Fruit fly (Drosophila melanogaster): ENCODE measurements around the gene CG14989.

CG14989 gene

DNA sequence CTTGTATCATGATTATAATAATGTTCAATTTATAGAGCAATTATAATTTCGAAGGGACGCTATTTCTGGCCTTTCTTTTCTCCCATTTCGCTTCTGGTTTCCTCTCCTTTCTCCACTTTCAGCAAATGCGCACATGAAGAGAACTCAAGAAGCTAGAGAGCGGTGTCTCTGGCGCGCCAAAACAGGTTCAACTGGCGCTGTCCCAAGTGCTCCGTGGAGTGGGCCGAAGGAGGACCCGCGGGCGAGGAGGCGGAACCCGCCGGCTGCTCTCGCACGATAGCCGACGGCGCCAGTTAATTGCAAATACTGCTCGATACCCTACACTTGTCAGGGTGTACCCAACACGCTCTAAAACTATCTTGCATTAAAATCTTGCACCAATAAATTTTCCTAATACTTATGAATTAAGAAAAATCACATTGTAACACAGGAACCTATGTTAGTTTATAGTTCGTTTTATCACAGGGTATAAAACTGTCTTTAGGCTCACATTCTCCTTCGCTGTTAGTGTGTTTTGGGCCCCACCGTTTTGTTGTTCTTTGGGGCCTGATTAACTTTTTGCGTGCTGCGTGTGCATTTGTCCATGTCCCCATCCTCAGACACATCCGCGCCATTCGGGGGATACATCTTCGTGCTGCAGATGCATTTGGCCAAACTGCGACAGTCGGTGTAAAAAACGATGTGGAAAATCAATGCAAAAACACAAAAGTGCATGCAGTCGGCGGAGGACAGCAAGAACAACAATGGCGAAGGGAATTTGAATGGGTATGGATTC, 17.0 kb upstream of the CG14989 start (continued):
- peak; percentile 76 for TF ChIP-seq Dad (GFP tag; optimal IDR thresholded peaks at IDR 0.05)
- no peak for TF ChIP-seq CG15479 (GFP tag; optimal IDR thresholded peaks at IDR 0.05)
- TF ChIP-seq HLH54F (GFP tag; optimal IDR thresholded peaks at IDR 0.05): peak; percentile 87
- TF ChIP-seq otp (GFP tag; IDR thresholded peaks at IDR 0.05): peak; percentile 93
- peak; percentile 95 for TF ChIP-seq Ptx1 (GFP tag; IDR thresholded peaks at IDR 0.05)
- TF ChIP-seq CG16863 (GFP tag; optimal IDR thresholded peaks at IDR 0.05): peak; percentile 88
- peak; percentile 89 for TF ChIP-seq bcd (GFP tag; optimal IDR thresholded peaks at IDR 0.05)
- TF ChIP-seq YL-1 (GFP tag; optimal IDR thresholded peaks at IDR 0.05): no peak
- peak; percentile 20; the same call in 1 of the 2 replicates for TF ChIP-seq Dref (GFP tag; IDR thresholded peaks at IDR 0.05)
- TF ChIP-seq crp (GFP tag; optimal IDR thresholded peaks at IDR 0.05): peak in 1 of 2 experiments; percentile 24
- no peak for TF ChIP-seq bbx (GFP tag; IDR thresholded peaks at IDR 0.05; ENCODE audit: partially characterized antibody)
- peak; percentile 59 for TF ChIP-seq CG3995 (GFP tag; optimal IDR thresholded peaks at IDR 0.05)
- peak; percentile 84 for TF ChIP-seq CG10209 (GFP tag; optimal IDR thresholded peaks at IDR 0.05)
- TF ChIP-seq Hr78 (GFP tag; optimal IDR thresholded peaks at IDR 0.05): peak in 1 of 2 experiments; percentile 32
- peak; percentile 65 for TF ChIP-seq run (tag; optimal IDR thresholded peaks at IDR 0.05)
- peak; percentile 95 for TF ChIP-seq Atf6 (GFP tag; IDR thresholded peaks at IDR 0.05)
- peak; percentile 90 for TF ChIP-seq CG32767 (GFP tag; IDR thresholded peaks at IDR 0.05)
- TF ChIP-seq yki (optimal IDR thresholded peaks at IDR 0.05): no peak
- TF ChIP-seq Mes4 (GFP tag; optimal IDR thresholded peaks at IDR 0.05): peak; percentile 79
- no peak for TF ChIP-seq hkb (optimal IDR thresholded peaks at IDR 0.05)
- TF ChIP-seq hkb (GFP tag; IDR thresholded peaks at IDR 0.05): peak; percentile 94
- peak; percentile 72 for TF ChIP-seq CG9437 (GFP tag; optimal IDR thresholded peaks at IDR 0.05)
- peak; percentile 58 for TF ChIP-seq vfl (GFP tag; optimal IDR thresholded peaks at IDR 0.05)
- peak; percentile 89 for TF ChIP-seq CG12071 (GFP tag; optimal IDR thresholded peaks at IDR 0.05)
- TF ChIP-seq CG9727 (GFP tag; optimal IDR thresholded peaks at IDR 0.05): peak; percentile 84
- peak; percentile 74; the same call in 1 of the 2 replicates for TF ChIP-seq ham (GFP tag; IDR thresholded peaks at IDR 0.05)
- TF ChIP-seq knrl (GFP tag; IDR thresholded peaks at IDR 0.05; ENCODE audit: partially characterized antibody): no peak
- peak; percentile 76 for TF ChIP-seq ATbp (GFP tag; optimal IDR thresholded peaks at IDR 0.05)
- TF ChIP-seq kay (GFP tag; optimal IDR thresholded peaks at IDR 0.05): no peak
- TF ChIP-seq lola (GFP tag; optimal IDR thresholded peaks at IDR 0.05): peak in 1 of 3 experiments; percentile 25
- peak; percentile 92 for TF ChIP-seq CG3847 (GFP tag; IDR thresholded peaks at IDR 0.05)
- TF ChIP-seq Awh (GFP tag; IDR thresholded peaks at IDR 0.05): peak; percentile 90
- peak; percentile 85 for TF ChIP-seq B-H1 (GFP tag; IDR thresholded peaks at IDR 0.05)
- TF ChIP-seq Ravus (GFP tag; IDR thresholded peaks at IDR 0.05): peak; percentile 85
- peak; percentile 51 for TF ChIP-seq Sry-δ (GFP tag; optimal IDR thresholded peaks at IDR 0.05)
- TF ChIP-seq Sry-β (GFP tag; optimal IDR thresholded peaks at IDR 0.05): no peak
- peak; percentile 84 for TF ChIP-seq CG4282 (GFP tag; optimal IDR thresholded peaks at IDR 0.05)
- TF ChIP-seq CG10565 (GFP tag; optimal IDR thresholded peaks at IDR 0.05): peak; percentile 46
- peak; percentile 62 for TF ChIP-seq CG3407 (GFP tag; optimal IDR thresholded peaks at IDR 0.05)
- peak; percentile 89 for TF ChIP-seq CG30403 (GFP tag; optimal IDR thresholded peaks at IDR 0.05)
- no peak for TF ChIP-seq CG8290 (GFP tag; optimal IDR thresholded peaks at IDR 0.05)
- TF ChIP-seq CG8290 (tag; optimal IDR thresholded peaks at IDR 0.05): peak in 1 of 2 experiments; percentile 96
- TF ChIP-seq Six4 (GFP tag; optimal IDR thresholded peaks at IDR 0.05): peak; percentile 63
- TF ChIP-seq CG7556 (GFP tag; optimal IDR thresholded peaks at IDR 0.05): peak; percentile 87
- peak; percentile 36 for TF ChIP-seq Neu2 (GFP tag; optimal IDR thresholded peaks at IDR 0.05; ENCODE audit: borderline replicate concordance)
- peak; percentile 81 for TF ChIP-seq CG8924 (tag; optimal IDR thresholded peaks at IDR 0.05)
- TF ChIP-seq CG2889 (GFP tag; IDR thresholded peaks at IDR 0.05): peak; percentile 88
- peak; percentile 83 to 88 for TF ChIP-seq Pdp1 (GFP tag; optimal IDR thresholded peaks at IDR 0.05)
- no peak for TF ChIP-seq CTCF (GFP tag; optimal IDR thresholded peaks at IDR 0.05)
- peak; percentile 94 for TF ChIP-seq NfI (GFP tag; optimal IDR thresholded peaks at IDR 0.05)

Measured in whole organism, embryonic.